Fruit fly (Drosophila melanogaster) whole organism, larva: Measurements from ENCODE around the gene CG6184.

Source experiments
- noc ChIP-seq: fragments of 200-800 bp; sonication (Bioruptor generic); optimal IDR thresholded peaks from 3 replicates; lab custom pipeline; 2019; ENCODE audit warnings: missing biosample characterization, mild to moderate bottlenecking, missing genetic modification characterization, moderate library complexity

Gene CG6184

DNA sequence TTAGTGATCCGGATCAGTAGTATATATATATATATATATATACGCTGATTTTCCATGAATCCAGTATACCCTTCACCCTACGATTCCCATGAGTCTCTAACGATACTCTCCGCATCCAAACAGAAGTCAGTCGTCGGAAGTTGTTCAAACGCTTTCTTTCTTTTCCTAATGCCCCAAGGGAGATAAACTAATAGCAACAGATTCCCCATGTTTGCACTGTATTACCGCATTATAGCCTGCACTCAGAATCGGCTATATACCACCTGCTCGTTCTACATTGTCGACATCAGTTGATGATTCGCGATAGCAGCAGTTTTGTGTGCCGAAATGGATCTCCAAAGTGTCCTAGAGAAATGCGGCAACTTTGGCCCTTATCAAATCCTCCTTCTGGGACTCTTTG lies 50.7 kb downstream of the CG6184 start, which contains the start of gene CG17751:
TSS of gene CG17751 (plus strand) at position 301 of the 400 bp plus-strand sequence.
- no peak for TF ChIP-seq noc (tag; lab: Kevin White, UChicago)

DNA sequence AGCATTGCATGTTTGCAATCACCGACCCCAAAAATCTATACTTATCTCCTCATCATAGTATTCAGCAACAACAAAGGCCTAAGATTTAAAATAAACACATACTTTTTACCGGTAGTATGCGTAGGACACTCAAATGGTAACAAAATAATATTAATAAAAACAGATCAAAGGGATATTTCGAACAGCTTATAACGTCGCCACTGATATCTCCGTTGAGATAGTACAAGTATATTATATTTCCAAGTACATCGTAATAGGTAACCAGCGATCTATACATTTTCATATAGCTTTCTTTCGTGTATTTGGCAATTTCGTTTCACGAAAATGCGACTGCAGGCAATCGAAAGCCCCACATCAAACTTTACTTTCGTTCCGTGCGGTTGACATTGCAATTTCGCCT lies 54.7 kb downstream of the CG6184 start, which contains the start of gene CG7342:
TSS of gene CG7342 (plus strand) at position 380 of the 400 bp plus-strand sequence.
- TF ChIP-seq noc (tag; lab: Kevin White, UChicago) = no peak
